Worm (Caenorhabditis elegans) whole organism, L4 larva: ENCODE measurements around the gene T27E4.5.

Experiments used
- F10B5.3 ChIP-seq: sonication (generic microtip); optimal IDR thresholded peaks from 2 replicates; lab custom pipeline; 2016; ENCODE audit warnings: mild to moderate bottlenecking, missing genetic modification characterization, missing compliant biosample characterization
- T20F7.1 ChIP-seq: fragments of 200-800 bp; sonication (Bioruptor generic); optimal IDR thresholded peaks from 2 replicates; lab custom pipeline; 2018; ENCODE audit warnings: mild to moderate bottlenecking, missing genetic modification characterization, missing compliant biosample characterization
- T26A8.4 ChIP-seq: fragments of 200-800 bp; sonication (Bioruptor generic); IDR thresholded peaks from 2 replicates; pipeline ENCODE4 v1.3.6; 2022; ENCODE audit warnings: missing genetic modification characterization, missing compliant biosample characterization
- ZK337.2 ChIP-seq: fragments of 200-800 bp; sonication (Bioruptor generic); IDR thresholded peaks from 2 replicates; pipeline ENCODE4 v1.3.6; 2022; ENCODE audit warnings: missing genetic modification reagents, missing genetic modification characterization, missing compliant biosample characterization
- ZK546.5 ChIP-seq, 2 experiments: sonication (generic microtip); optimal IDR thresholded peaks; 2 replicates each; lab custom pipeline; 2017; ENCODE audit warnings: missing biosample characterization in 2 of 2, missing genetic modification characterization in 2 of 2
- ama-1 ChIP-seq: fragments of 150-350 bp; optimal IDR thresholded peaks from 2 replicates; lab custom pipeline; 2014; ENCODE audit warnings: inconsistent platforms, mixed read lengths
- attf-4 ChIP-seq: sonication (generic microtip); optimal IDR thresholded peaks from 3 replicates; lab custom pipeline; 2017; ENCODE audit warnings: missing biosample characterization, missing genetic modification characterization
- ceh-20 ChIP-seq: fragments of 200-800 bp; sonication (Bioruptor generic); IDR thresholded peaks from 2 replicates; pipeline ENCODE4 v1.3.6; 2022; ENCODE audit warnings: missing genetic modification reagents, missing genetic modification characterization, missing compliant biosample characterization
- ceh-28 ChIP-seq: fragments of 150-350 bp; optimal IDR thresholded peaks from 2 replicates; lab custom pipeline; 2014; ENCODE audit warnings: missing biosample characterization, missing genetic modification reagents, missing genetic modification characterization
- ceh-44 ChIP-seq: fragments of 200-800 bp; sonication (Bioruptor generic); IDR thresholded peaks from 2 replicates; pipeline ENCODE4 v1.3.6; 2022; ENCODE audit warnings: missing genetic modification reagents, missing genetic modification characterization, missing compliant biosample characterization
- ceh-62 ChIP-seq: sonication (generic microtip); optimal IDR thresholded peaks from 2 replicates; lab custom pipeline; 2017; ENCODE audit warnings: missing biosample characterization, missing genetic modification characterization
- cey-2 ChIP-seq: sonication (generic microtip); optimal IDR thresholded peaks from 3 replicates; lab custom pipeline; 2017; ENCODE audit warnings: missing genetic modification characterization, mild to moderate bottlenecking, missing compliant biosample characterization, antibody characterized with exemption, borderline replicate concordance; ENCODE audit not compliant: insufficient read depth
- ctbp-1 ChIP-seq: fragments of 200-800 bp; sonication (Bioruptor generic); IDR thresholded peaks from 2 replicates; pipeline ENCODE4 v1.3.6; 2022; ENCODE audit warnings: missing genetic modification reagents, missing genetic modification characterization, missing compliant biosample characterization
- daf-8 ChIP-seq: fragments of 200-800 bp; sonication (Bioruptor generic); IDR thresholded peaks from 2 replicates; pipeline ENCODE4 v1.3.6; 2022; ENCODE audit warnings: missing genetic modification characterization, missing compliant biosample characterization
- dmd-6 ChIP-seq: fragments of 200-800 bp; sonication (Bioruptor generic); IDR thresholded peaks from 2 replicates; pipeline ENCODE4 v1.3.6; 2022; ENCODE audit warnings: missing genetic modification reagents, missing genetic modification characterization, missing compliant biosample characterization
- dpl-1 ChIP-seq: fragments of 150-350 bp; optimal IDR thresholded peaks from 2 replicates; lab custom pipeline; 2014; ENCODE audit warnings: missing biosample characterization, missing genetic modification reagents, missing genetic modification characterization
- duxl-1 ChIP-seq: sonication (generic microtip); optimal IDR thresholded peaks from 2 replicates; lab custom pipeline; 2016; ENCODE audit warnings: mild to moderate bottlenecking, missing genetic modification characterization, moderate library complexity, missing compliant biosample characterization; ENCODE audit not compliant: poor library complexity
- dve-1 ChIP-seq: sonication (generic microtip); optimal IDR thresholded peaks from 2 replicates; lab custom pipeline; 2017; ENCODE audit warnings: antibody characterized with exemption, mild to moderate bottlenecking, missing genetic modification characterization, missing compliant biosample characterization; ENCODE audit not compliant: insufficient read depth
- egl-27 ChIP-seq: sonication (generic microtip); optimal IDR thresholded peaks from 3 replicates; lab custom pipeline; 2017; ENCODE audit warnings: missing biosample characterization, missing genetic modification reagents, missing genetic modification characterization
- fkh-10 ChIP-seq: fragments of 150-350 bp; optimal IDR thresholded peaks from 2 replicates; lab custom pipeline; 2014; ENCODE audit warnings: missing biosample characterization, missing genetic modification reagents, missing genetic modification characterization
- fos-1 ChIP-seq: fragments of 150-350 bp; optimal IDR thresholded peaks from 2 replicates; lab custom pipeline; 2014; ENCODE audit warnings: missing biosample characterization, missing genetic modification characterization
- gei-8 ChIP-seq: fragments of 200-800 bp; sonication (Bioruptor generic); optimal IDR thresholded peaks from 2 replicates; lab custom pipeline; 2018; ENCODE audit warnings: mild to moderate bottlenecking, missing genetic modification characterization, missing compliant biosample characterization
- jun-1 ChIP-seq: fragments of 150-350 bp; optimal IDR thresholded peaks from 2 replicates; lab custom pipeline; 2014; ENCODE audit warnings: missing biosample characterization, missing genetic modification reagents, missing genetic modification characterization
- lim-7 ChIP-seq: fragments of 200-800 bp; sonication (Bioruptor generic); IDR thresholded peaks from 2 replicates; pipeline ENCODE4 v1.3.6; 2022; ENCODE audit warnings: missing genetic modification characterization, missing compliant biosample characterization
- lin-1 ChIP-seq: fragments of 200-800 bp; sonication (Bioruptor generic); IDR thresholded peaks from 2 replicates; pipeline ENCODE4 v1.3.6; 2022; ENCODE audit warnings: missing genetic modification reagents, missing genetic modification characterization, missing compliant biosample characterization
- lin-29 ChIP-seq: fragments of 200-800 bp; sonication (Bioruptor generic); IDR thresholded peaks from 2 replicates; pipeline ENCODE4 v1.3.6; 2022; ENCODE audit warnings: missing genetic modification reagents, missing genetic modification characterization, missing compliant biosample characterization
- lin-38 ChIP-seq: fragments of 200-800 bp; sonication (Bioruptor generic); IDR thresholded peaks from 2 replicates; pipeline ENCODE4 v1.3.6; 2022; ENCODE audit warnings: missing genetic modification reagents, missing genetic modification characterization, missing compliant biosample characterization
- lin-39 ChIP-seq: fragments of 150-350 bp; optimal IDR thresholded peaks from 2 replicates; lab custom pipeline; 2014; ENCODE audit warnings: missing biosample characterization, missing genetic modification reagents, missing genetic modification characterization
- madf-9 ChIP-seq: fragments of 200-800 bp; sonication (Bioruptor generic); conservative IDR thresholded peaks from 2 replicates; pipeline ENCODE4 v1.3.6; 2022; ENCODE audit warnings: missing genetic modification reagents, missing genetic modification characterization, missing compliant biosample characterization
- mdl-1 ChIP-seq, 2 experiments: fragments of 150-350 bp in 1 of 2; sonication (generic microtip) in 1 of 2; optimal IDR thresholded peaks; 2 replicates each; lab custom pipeline; 2014 to 2017; ENCODE audit warnings: missing biosample characterization in 2 of 2, missing genetic modification characterization in 2 of 2
- mxl-3 ChIP-seq: fragments of 200-800 bp; sonication (Bioruptor generic); optimal IDR thresholded peaks from 2 replicates; lab custom pipeline; 2018; ENCODE audit warnings: mild to moderate bottlenecking, missing genetic modification characterization, missing compliant biosample characterization
- nhr-10 ChIP-seq: fragments of 150-350 bp; optimal IDR thresholded peaks from 2 replicates; lab custom pipeline; 2014; ENCODE audit warnings: missing biosample characterization, missing genetic modification characterization
- nhr-11 ChIP-seq: fragments of 150-350 bp; optimal IDR thresholded peaks from 2 replicates; lab custom pipeline; 2014; ENCODE audit warnings: missing biosample characterization, missing genetic modification characterization
- nhr-111 ChIP-seq: fragments of 200-800 bp; sonication (Bioruptor generic); optimal IDR thresholded peaks from 2 replicates; lab custom pipeline; 2018; ENCODE audit warnings: mild to moderate bottlenecking, missing genetic modification characterization, missing compliant biosample characterization
- nhr-25 ChIP-seq: sonication (generic microtip); optimal IDR thresholded peaks from 2 replicates; lab custom pipeline; 2017; ENCODE audit warnings: missing genetic modification characterization, mild to moderate bottlenecking, missing compliant biosample characterization, antibody characterized with exemption, moderate library complexity, borderline replicate concordance; ENCODE audit not compliant: insufficient read depth
- nhr-41 ChIP-seq: fragments of 200-800 bp; sonication (Bioruptor generic); IDR thresholded peaks from 2 replicates; pipeline ENCODE4 v1.3.6; 2022; ENCODE audit warnings: missing genetic modification reagents, missing genetic modification characterization, missing compliant biosample characterization
- nhr-42 ChIP-seq: fragments of 200-800 bp; sonication (Bioruptor generic); IDR thresholded peaks from 2 replicates; pipeline ENCODE4 v1.3.6; 2022; ENCODE audit warnings: missing genetic modification characterization, missing compliant biosample characterization
- nhr-6 ChIP-seq: fragments of 150-350 bp; optimal IDR thresholded peaks from 2 replicates; lab custom pipeline; 2014; ENCODE audit warnings: missing biosample characterization, missing genetic modification characterization
- nhr-76 ChIP-seq: fragments of 150-350 bp; optimal IDR thresholded peaks from 2 replicates; lab custom pipeline; 2014; ENCODE audit warnings: missing biosample characterization, missing genetic modification characterization
- pha-4 ChIP-seq, 2 experiments: fragments of 150-350 bp in 1 of 2; fragments of 200-800 bp in 1 of 2; sonication (Bioruptor generic) in 1 of 2; IDR thresholded peaks in 1 of 2; optimal IDR thresholded peaks in 1 of 2; 2 replicates each; pipeline versions ENCODE4 v1.3.6 to Lab custom; 2014 to 2022; ENCODE audit warnings: missing genetic modification characterization in 2 of 2, missing genetic modification reagents in 2 of 2, missing biosample characterization in 1 of 2, missing compliant biosample characterization in 1 of 2
- pqm-1 ChIP-seq: sonication (generic microtip); optimal IDR thresholded peaks from 2 replicates; lab custom pipeline; 2017; ENCODE audit warnings: missing biosample characterization, missing genetic modification characterization
- saeg-2 ChIP-seq: fragments of 200-800 bp; sonication (Bioruptor generic); IDR thresholded peaks from 2 replicates; pipeline ENCODE4 v1.3.6; 2022; ENCODE audit warnings: missing genetic modification reagents, missing genetic modification characterization, missing compliant biosample characterization
- tag-97 ChIP-seq: fragments of 200-800 bp; sonication (Bioruptor generic); IDR thresholded peaks from 2 replicates; pipeline ENCODE4 v1.3.6; 2022; ENCODE audit warnings: missing genetic modification characterization, missing compliant biosample characterization
- tra-1 ChIP-seq: fragments of 200-800 bp; sonication (Bioruptor generic); IDR thresholded peaks from 2 replicates; pipeline ENCODE4 v1.3.6; 2022; ENCODE audit warnings: missing genetic modification reagents, missing genetic modification characterization, missing compliant biosample characterization
- unc-130 ChIP-seq: sonication (generic microtip); optimal IDR thresholded peaks from 2 replicates; lab custom pipeline; 2016; ENCODE audit warnings: missing genetic modification reagents, missing genetic modification characterization, missing compliant biosample characterization
- unc-62 ChIP-seq, 3 experiments: fragments of 150-350 bp in 1 of 3; sonication (generic microtip); optimal IDR thresholded peaks in 2 of 3; peaks in 1 of 3; 1 replicate in 1 of 3; 2 replicates in 2 of 3; lab custom pipeline; 2014 to 2017; ENCODE audit warnings: missing biosample characterization in 3 of 3, missing genetic modification characterization in 3 of 3, missing genetic modification reagents in 3 of 3, missing genotype in 1 of 3
- vab-7 ChIP-seq: fragments of 200-800 bp; sonication (Bioruptor generic); IDR thresholded peaks from 2 replicates; pipeline ENCODE4 v1.3.6; 2022; ENCODE audit warnings: missing genetic modification reagents, missing genetic modification characterization, missing compliant biosample characterization
- zfp-3 ChIP-seq: fragments of 200-800 bp; sonication (Bioruptor generic); conservative IDR thresholded peaks from 2 replicates; pipeline ENCODE4 v1.3.6; 2022; ENCODE audit warnings: missing genetic modification reagents, missing genetic modification characterization, missing compliant biosample characterization
- zip-11 ChIP-seq: fragments of 200-800 bp; sonication (Bioruptor generic); IDR thresholded peaks from 2 replicates; pipeline ENCODE4 v1.3.6; 2022; ENCODE audit warnings: missing genetic modification characterization, missing compliant biosample characterization
- zip-2 ChIP-seq: fragments of 150-350 bp; optimal IDR thresholded peaks from 2 replicates; lab custom pipeline; 2014; ENCODE audit warnings: missing biosample characterization, missing genetic modification characterization
- ztf-11 ChIP-seq: fragments of 150-350 bp; optimal IDR thresholded peaks from 2 replicates; lab custom pipeline; 2014; ENCODE audit warnings: missing biosample characterization, missing genetic modification characterization

The T27E4.5 gene

ce11 chrV:9085845-9086244, 16.3 kb upstream of the T27E4.5 start (continued):
- TF ChIP-seq nhr-42 (no peak), ctbp-1 (GFP tag; lab: Robert Waterston, UW) (no peak), jun-1 (tag; lab: Kevin White, UChicago) (no peak), pha-4 (GFP tag; IDR thresholded peaks at IDR 0.05; lab: Robert Waterston, UW) (no peak), pha-4 (tag; optimal IDR thresholded peaks at IDR 0.05; lab: Kevin White, UChicago) (no peak), lin-29 (GFP tag; lab: Robert Waterston, UW) (no peak), daf-8 (GFP tag; lab: Robert Waterston, UW) (no peak), dmd-6 (GFP tag; lab: Robert Waterston, UW) (peak; percentile 13; the same call in 1 of the 2 replicates), tra-1 (GFP tag; lab: Robert Waterston, UW) (no peak), duxl-1 (tag; lab: Kevin White, UChicago) (no peak), gei-8 (GFP tag; lab: Kevin White, UChicago) (no peak), T26A8.4 (GFP tag; lab: Robert Waterston, UW) (no peak), ztf-11 (no peak), nhr-11 (no peak), mdl-1 (tag; optimal IDR thresholded peaks at IDR 0.05; lab: Kevin White, UChicago) (peak; percentile 66 to 71), nhr-111 (GFP tag; lab: Kevin White, UChicago) (no peak), ceh-28 (tag; lab: Kevin White, UChicago) (no peak), unc-62 (GFP tag; optimal IDR thresholded peaks at IDR 0.05 in 1 of 2; lab: Kevin White, UChicago) (peak in 1 of 2 experiments; percentile 83), unc-62 (tag; optimal IDR thresholded peaks at IDR 0.05; lab: Kevin White, UChicago) (no peak), lim-7 (no peak), lin-38 (GFP tag; lab: Robert Waterston, UW) (no peak), zip-11 (no peak), attf-4 (tag; lab: Kevin White, UChicago) (no peak), nhr-6 (no peak), lin-39 (tag; lab: Kevin White, UChicago) (no peak), tag-97 (no peak), egl-27 (tag; lab: Kevin White, UChicago) (no peak), T20F7.1 (GFP tag; lab: Kevin White, UChicago) (no peak), ceh-20 (GFP tag; lab: Robert Waterston, UW) (no peak), vab-7 (GFP tag; lab: Robert Waterston, UW) (no peak), pqm-1 (no peak), dpl-1 (GFP tag; lab: Kevin White, UChicago) (no peak), ama-1 (lab: Kevin White, UChicago) (no peak), madf-9 (GFP tag; lab: Robert Waterston, UW) (no peak), ceh-62 (tag; lab: Kevin White, UChicago) (no peak), zfp-3 (GFP tag; lab: Robert Waterston, UW) (no peak), ZK546.5 (tag; optimal IDR thresholded peaks at IDR 0.05; lab: Kevin White, UChicago) (no peak), unc-130 (GFP tag; lab: Kevin White, UChicago) (no peak), nhr-10 (tag; lab: Kevin White, UChicago) (no peak), fkh-10 (no peak), nhr-41 (no peak), mxl-3 (GFP tag; lab: Kevin White, UChicago) (no peak), zip-2 (tag; lab: Kevin White, UChicago) (no peak), saeg-2 (no peak), lin-1 (GFP tag; lab: Robert Waterston, UW) (no peak), fos-1 (no peak), ZK337.2 (no peak), dve-1 (peak; percentile 31), ceh-44 (GFP tag; lab: Robert Waterston, UW) (no peak), cey-2 (tag; lab: Kevin White, UChicago) (peak; percentile 17), F10B5.3 (no peak), nhr-76 (tag; lab: Kevin White, UChicago) (no peak), nhr-25 (tag; lab: Kevin White, UChicago) (no peak)
